Worm (Caenorhabditis elegans) whole organism, mixed stage, embryonic: ENCODE data around the gene C03B8.3.

Experiments used
- ceh-39 ChIP-seq: fragments of 150-350 bp; optimal IDR thresholded peaks from 2 replicates; lab custom pipeline; 2014; ENCODE audit warnings: missing biosample characterization, missing genetic modification characterization
- ces-1 ChIP-seq: fragments of 150-350 bp; optimal IDR thresholded peaks from 2 replicates; lab custom pipeline; 2014; ENCODE audit warnings: missing biosample characterization, missing genetic modification reagents, missing genetic modification characterization
- cnd-1 ChIP-seq: fragments of 200-800 bp; sonication (Bioruptor generic); optimal IDR thresholded peaks from 2 replicates; lab custom pipeline; 2018; ENCODE audit warnings: mild to moderate bottlenecking, missing genetic modification characterization, missing compliant biosample characterization
- elt-3 ChIP-seq: fragments of 150-350 bp; optimal IDR thresholded peaks from 2 replicates; lab custom pipeline; 2014; ENCODE audit warnings: missing biosample characterization, missing genetic modification characterization
- lsy-2 ChIP-seq: fragments of 150-350 bp; optimal IDR thresholded peaks from 2 replicates; lab custom pipeline; 2014; ENCODE audit warnings: missing biosample characterization, missing genetic modification characterization
- nhr-12 ChIP-seq: fragments of 150-350 bp; optimal IDR thresholded peaks from 2 replicates; lab custom pipeline; 2014; ENCODE audit warnings: missing biosample characterization, missing genetic modification characterization
- nhr-28 ChIP-seq: fragments of 150-350 bp; optimal IDR thresholded peaks from 2 replicates; lab custom pipeline; 2014; ENCODE audit warnings: missing biosample characterization, missing genetic modification characterization
- nhr-76 ChIP-seq: sonication (generic microtip); optimal IDR thresholded peaks from 2 replicates; lab custom pipeline; 2017; ENCODE audit warnings: missing biosample characterization, missing genetic modification characterization
- unc-120 ChIP-seq: sonication (generic microtip); optimal IDR thresholded peaks from 2 replicates; lab custom pipeline; 2017; ENCODE audit warnings: missing genetic modification characterization, missing compliant biosample characterization; ENCODE audit not compliant: poor library complexity, severe bottlenecking
- unc-62 ChIP-seq: fragments of 150-350 bp; optimal IDR thresholded peaks from 2 replicates; lab custom pipeline; 2014; ENCODE audit warnings: missing biosample characterization, missing genetic modification reagents, missing genetic modification characterization
- ztf-11 ChIP-seq: fragments of 150-350 bp; optimal IDR thresholded peaks from 2 replicates; lab custom pipeline; 2014; ENCODE audit warnings: missing biosample characterization, missing genetic modification characterization

DNA sequence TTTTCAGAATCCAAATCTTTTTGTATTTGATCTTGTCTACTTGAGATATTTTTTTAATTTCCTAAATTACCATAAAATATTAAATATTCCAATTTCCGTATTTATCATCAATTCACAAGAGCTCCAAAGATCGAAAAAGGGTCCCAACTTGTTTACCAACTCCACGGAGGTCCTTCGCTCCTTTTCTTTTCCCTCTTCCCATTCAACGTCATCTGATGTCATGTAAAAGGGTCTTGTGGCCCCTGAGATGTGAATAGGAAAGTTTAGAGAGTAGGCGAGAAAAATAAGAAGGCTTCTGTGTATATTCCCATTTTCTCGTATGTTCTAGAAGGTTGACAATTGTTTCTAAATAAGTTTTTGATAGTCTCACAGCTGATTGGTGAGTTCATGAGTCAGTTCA lies 10.9 kb downstream of the C03B8.3 start:
- TF ChIP-seq elt-3 (tag; lab: Kevin White, UChicago) (no peak), ztf-11 (tag; lab: Kevin White, UChicago) (no peak), nhr-76 (no peak), ces-1 (GFP tag; lab: Kevin White, UChicago) (no peak), nhr-12 (no peak), ceh-39 (tag; lab: Kevin White, UChicago) (no peak), nhr-28 (tag; lab: Kevin White, UChicago) (no peak), unc-120 (no peak), lsy-2 (tag; lab: Kevin White, UChicago) (no peak), unc-62 (GFP tag; lab: Kevin White, UChicago) (no peak), cnd-1 (tag; lab: Kevin White, UChicago) (no peak)
